Fruit fly (Drosophila melanogaster) whole organism, prepupa: ENCODE data around the gene Ccdc114.

Experiments
- lz ChIP-seq: fragments of 200-800 bp; sonication (Bioruptor generic); optimal IDR thresholded peaks from 3 replicates; lab custom pipeline; 2016; ENCODE audit warnings: missing biosample characterization, missing genetic modification characterization

Gene Ccdc114

dm6 chr3R:16573483-16574145 lies 50.9 kb downstream of the Ccdc114 start, which contains the start of gene CG14903 (continued):
- TF ChIP-seq lz: peak; percentile 12
